Worm (Caenorhabditis elegans): ENCODE results near the gene fbxc-27.

Gene fbxc-27

ce11 chrII:938549-938948, 29.0 kb downstream of the fbxc-27 start, which contains the start of gene R07C3.3:
R07C3.3 (plus strand) TSS chrII:938849.
- TF ChIP-seq nhr-19 (GFP tag; conservative IDR thresholded peaks at IDR 0.05) = no peak
- TF ChIP-seq ceh-82 (tag; optimal IDR thresholded peaks at IDR 0.05) = no peak
- no peak for TF ChIP-seq F16B12.6 (tag; optimal IDR thresholded peaks at IDR 0.05)
- no peak for TF ChIP-seq fkh-4 (tag; optimal IDR thresholded peaks at IDR 0.05; ENCODE audit: borderline replicate concordance)
- no peak for TF ChIP-seq fkh-10 (GFP tag; optimal IDR thresholded peaks at IDR 0.05)
- TF ChIP-seq fkh-8 (tag; optimal IDR thresholded peaks at IDR 0.05) = no peak

ce11 chrII:940779-941178, 31.2 kb downstream of the fbxc-27 start, which contains the start of gene fbxc-36:
fbxc-36 (plus strand) TSS chrII:940983.
- TF ChIP-seq fkh-8 (tag; optimal IDR thresholded peaks at IDR 0.05) = no peak
- TF ChIP-seq efl-1 (optimal IDR thresholded peaks at IDR 0.05) = no peak
- peak in 1 of 2 experiments; percentile 86 for TF ChIP-seq efl-1 (GFP tag; optimal IDR thresholded peaks at IDR 0.05 in 1 of 2)
- peak; percentile 67 for TF ChIP-seq nhr-85 (tag)
- TF ChIP-seq sptf-1 (tag; optimal IDR thresholded peaks at IDR 0.05) = no peak
- no peak for TF ChIP-seq lin-39 (tag; optimal IDR thresholded peaks at IDR 0.05)
- peak in 1 of 2 experiments; percentile 42 for TF ChIP-seq lin-35 (GFP tag; optimal IDR thresholded peaks at IDR 0.05)
- no peak for TF ChIP-seq tbx-2 (tag; optimal IDR thresholded peaks at IDR 0.05)
- peak in 1 of 2 experiments; percentile 5 for TF ChIP-seq mdl-1 (tag; optimal IDR thresholded peaks at IDR 0.05)

ce11 chrII:943773-944172, 34.2 kb downstream of the fbxc-27 start, which contains the start of gene clec-43:
clec-43 (plus strand) TSS chrII:944066.
- no peak for TF ChIP-seq snu-23 (GFP tag; optimal IDR thresholded peaks at IDR 0.05)
- TF ChIP-seq elt-2 (tag; optimal IDR thresholded peaks at IDR 0.05) = peak; percentile 94
- peak; percentile 15 for TF ChIP-seq pqm-1 (tag; optimal IDR thresholded peaks at IDR 0.05)
- peak in 1 of 2 experiments; percentile 20 for TF ChIP-seq lin-35 (GFP tag; optimal IDR thresholded peaks at IDR 0.05)

- no peak for TF ChIP-seq mdl-1 (tag; optimal IDR thresholded peaks at IDR 0.05)
- TF ChIP-seq sptf-1 (tag; optimal IDR thresholded peaks at IDR 0.05) = no peak
- no peak for TF ChIP-seq C34B4.2 (tag; optimal IDR thresholded peaks at IDR 0.05)
- no peak for TF ChIP-seq tlp-1 (tag; optimal IDR thresholded peaks at IDR 0.05)
- no peak for TF ChIP-seq C04F5.9 (tag; optimal IDR thresholded peaks at IDR 0.05)
- no peak for TF ChIP-seq efl-1 (optimal IDR thresholded peaks at IDR 0.05)
- no peak for TF ChIP-seq efl-1 (GFP tag; optimal IDR thresholded peaks at IDR 0.05 in 1 of 2)
- TF ChIP-seq blmp-1 (tag; optimal IDR thresholded peaks at IDR 0.05) = no peak
- TF ChIP-seq aly-2 (tag; optimal IDR thresholded peaks at IDR 0.05) = no peak
- TF ChIP-seq zag-1 (tag; optimal IDR thresholded peaks at IDR 0.05) = no peak
- no peak for TF ChIP-seq ets-5 (GFP tag; IDR thresholded peaks at IDR 0.05)
- no peak for TF ChIP-seq nhr-12 (tag; optimal IDR thresholded peaks at IDR 0.05)
- no peak for TF ChIP-seq fkh-8 (tag; optimal IDR thresholded peaks at IDR 0.05)
Measured at ce11 chrII:948091-948490, 38.5 kb downstream of the fbxc-27 start, which contains the start of gene fbxc-32. fbxc-32 (minus strand) TSS chrII:948191.

ce11 chrII:950374-950773, 40.8 kb downstream of the fbxc-27 start:
- peak in 2 of 3 experiments; percentile 19 to 45 for TF ChIP-seq ceh-82 (tag; optimal IDR thresholded peaks at IDR 0.05)
- no peak for TF ChIP-seq nhr-12 (tag; optimal IDR thresholded peaks at IDR 0.05)
- no peak for TF ChIP-seq blmp-1 (tag; optimal IDR thresholded peaks at IDR 0.05)
- no peak for TF ChIP-seq unc-30 (tag; optimal IDR thresholded peaks at IDR 0.05)
- TF ChIP-seq unc-130 (tag; optimal IDR thresholded peaks at IDR 0.05) = no peak
- peak; percentile 19; the same call in 1 of the 2 replicates for TF ChIP-seq isw-1 (GFP tag; IDR thresholded peaks at IDR 0.05)
- no peak for TF ChIP-seq F16B12.6 (tag; optimal IDR thresholded peaks at IDR 0.05)
- no peak for TF ChIP-seq ces-1 (GFP tag; optimal IDR thresholded peaks at IDR 0.05)
- no peak for TF ChIP-seq skn-1 (tag; optimal IDR thresholded peaks at IDR 0.05)
- peak in 1 of 2 experiments; percentile 2 for TF ChIP-seq lin-35 (GFP tag; optimal IDR thresholded peaks at IDR 0.05)
- TF ChIP-seq unc-86 (tag; optimal IDR thresholded peaks at IDR 0.05) = peak; percentile 21
- TF ChIP-seq ets-5 (GFP tag; IDR thresholded peaks at IDR 0.05) = no peak
- no peak for TF ChIP-seq nhr-85 (tag)
- TF ChIP-seq ceh-88 (GFP tag; IDR thresholded peaks at IDR 0.05) = no peak
- TF ChIP-seq dpl-1 (GFP tag; optimal IDR thresholded peaks at IDR 0.05) = peak in 1 of 3 experiments; percentile 17
- TF ChIP-seq mdl-1 (tag; optimal IDR thresholded peaks at IDR 0.05) = no peak
- TF ChIP-seq snu-23 (GFP tag; optimal IDR thresholded peaks at IDR 0.05) = no peak
- no peak for TF ChIP-seq rnt-1 (tag; optimal IDR thresholded peaks at IDR 0.05)
- no peak for TF ChIP-seq unc-98 (GFP tag; IDR thresholded peaks at IDR 0.05)
- no peak for TF ChIP-seq efl-3 (GFP tag; optimal IDR thresholded peaks at IDR 0.05)
- TF ChIP-seq lin-14 (GFP tag; optimal IDR thresholded peaks at IDR 0.05) = peak; percentile 56
- no peak for TF ChIP-seq nhr-19 (GFP tag; conservative IDR thresholded peaks at IDR 0.05)
- no peak for TF ChIP-seq ceh-8 (GFP tag; optimal IDR thresholded peaks at IDR 0.05)
- no peak for TF ChIP-seq sox-4 (tag; optimal IDR thresholded peaks at IDR 0.05)
- TF ChIP-seq ama-1 (optimal IDR thresholded peaks at IDR 0.05) = no peak
- no peak for TF ChIP-seq mab-9 (GFP tag; IDR thresholded peaks at IDR 0.05)
- no peak for TF ChIP-seq elt-2 (tag; optimal IDR thresholded peaks at IDR 0.05)
- TF ChIP-seq nhr-28 (tag; optimal IDR thresholded peaks at IDR 0.05) = no peak
- no peak for TF ChIP-seq nhr-90 (tag; optimal IDR thresholded peaks at IDR 0.05; ENCODE audit: poor library complexity)
- no peak for TF ChIP-seq grh-1 (GFP tag; IDR thresholded peaks at IDR 0.05)

All from whole organism, L1 larva.